Fruit fly (Drosophila melanogaster): ENCODE measurements around the gene CG6138.

The CG6138 gene

dm6 chr2L:10526953-10527584 lies 40.0 kb upstream of the CG6138 start, which contains the start of gene Lip4 (continued):
- TF ChIP-seq Sox100B (GFP tag; optimal IDR thresholded peaks at IDR 0.05) (peak; percentile 73), E2f2 (GFP tag; IDR thresholded peaks at IDR 0.05) (peak; percentile 55; the same call in 1 of the 2 replicates), CG16779 (GFP tag; IDR thresholded peaks at IDR 0.05) (no peak), ttk (GFP tag; IDR thresholded peaks at IDR 0.05) (peak; percentile 74), Ets97D (GFP tag; optimal IDR thresholded peaks at IDR 0.05) (no peak), CG32767 (GFP tag; IDR thresholded peaks at IDR 0.05) (peak; percentile 82), tap (tag; optimal IDR thresholded peaks at IDR 0.05) (peak; percentile 71), CG10147 (GFP tag; optimal IDR thresholded peaks at IDR 0.05) (peak; percentile 75), ssp (GFP tag; IDR thresholded peaks at IDR 0.05) (peak; percentile 57; the same call in 1 of the 2 replicates), CG13296 (GFP tag; optimal IDR thresholded peaks at IDR 0.05) (peak; percentile 80), Xbp1 (GFP tag; optimal IDR thresholded peaks at IDR 0.05) (peak; percentile 77), Hr51 (GFP tag; optimal IDR thresholded peaks at IDR 0.05) (peak; percentile 2 to 89), kay (GFP tag; optimal IDR thresholded peaks at IDR 0.05) (no peak), CG6654 (GFP tag; optimal IDR thresholded peaks at IDR 0.05) (no peak), CG2712 (tag; optimal IDR thresholded peaks at IDR 0.05) (peak; percentile 83), CG16815 (GFP tag; optimal IDR thresholded peaks at IDR 0.05) (no peak), ato (GFP tag; IDR thresholded peaks at IDR 0.05; ENCODE audit: partially characterized antibody) (no peak), Ssrp (tag; optimal IDR thresholded peaks at IDR 0.05) (peak; percentile 67), CG9727 (GFP tag; optimal IDR thresholded peaks at IDR 0.05) (peak; percentile 86), seq (GFP tag; IDR thresholded peaks at IDR 0.05) (peak; percentile 75), CG13775 (GFP tag; optimal IDR thresholded peaks at IDR 0.05) (peak; percentile 58), Fer1 (GFP tag; optimal IDR thresholded peaks at IDR 0.05) (peak; percentile 85), Myb (GFP tag; optimal IDR thresholded peaks at IDR 0.05) (no peak), ewg (GFP tag; optimal IDR thresholded peaks at IDR 0.05) (peak; percentile 48), CG4424 (GFP tag; optimal IDR thresholded peaks at IDR 0.05) (peak; percentile 66), Hey (tag; optimal IDR thresholded peaks at IDR 0.05) (no peak), D (optimal IDR thresholded peaks at IDR 0.05) (no peak), D (GFP tag; optimal IDR thresholded peaks at IDR 0.05) (peak; percentile 43), CG1024 (GFP tag; IDR thresholded peaks at IDR 0.05) (peak; percentile 65), D19A (tag; optimal IDR thresholded peaks at IDR 0.05) (peak; percentile 64), CG18619 (GFP tag; optimal IDR thresholded peaks at IDR 0.05) (peak; percentile 54), Abd-B (GFP tag; optimal IDR thresholded peaks at IDR 0.05) (peak; percentile 57), CG12769 (tag; optimal IDR thresholded peaks at IDR 0.05) (peak; percentile 75), zen (tag; optimal IDR thresholded peaks at IDR 0.05) (peak; percentile 84), sima (GFP tag; optimal IDR thresholded peaks at IDR 0.05) (peak; percentile 3), CG4730 (GFP tag; IDR thresholded peaks at IDR 0.05) (peak; percentile 66; the same call in 1 of the 2 replicates), CG12155 (GFP tag; optimal IDR thresholded peaks at IDR 0.05) (peak; percentile 56), Blimp-1 (GFP tag; optimal IDR thresholded peaks at IDR 0.05) (peak; percentile 70), usp (GFP tag; optimal IDR thresholded peaks at IDR 0.05) (no peak), pfk (GFP tag; optimal IDR thresholded peaks at IDR 0.05) (no peak), Jarid2 (GFP tag; optimal IDR thresholded peaks at IDR 0.05) (peak; percentile 47), Drgx (GFP tag; IDR thresholded peaks at IDR 0.05) (peak; percentile 76), CG31441 (GFP tag; IDR thresholded peaks at IDR 0.05) (peak; percentile 84), CG10274 (GFP tag; optimal IDR thresholded peaks at IDR 0.05) (no peak), Med (GFP tag) (peak; percentile 90), croc (GFP tag; conservative IDR thresholded peaks at IDR 0.05) (peak; percentile 43; the same call in 2 of the 3 replicates), odd (GFP tag; optimal IDR thresholded peaks at IDR 0.05) (peak; percentile 58), CG5245 (GFP tag; optimal IDR thresholded peaks at IDR 0.05) (peak; percentile 63), CG12236 (GFP tag; optimal IDR thresholded peaks at IDR 0.05) (no peak), Taf1 (GFP tag; IDR thresholded peaks at IDR 0.05) (no peak; the same call in 1 of the 2 replicates)

Data from whole organism, embryonic.